Worm (Caenorhabditis elegans) whole organism, L1 larva: ENCODE measurements around the gene erd-2.2.

ENCODE experiments used
- efl-1 ChIP-seq, 4 experiments: fragments of 150-350 bp; optimal IDR thresholded peaks in 3 of 4; peaks in 1 of 4; 1 replicate in 1 of 4; 2 replicates in 3 of 4; lab custom pipeline; 2014; ENCODE audit warnings: missing biosample characterization in 2 of 4, missing genetic modification characterization in 2 of 4, missing genetic modification reagents in 2 of 4
- nhr-11 ChIP-seq: fragments of 150-350 bp; optimal IDR thresholded peaks from 2 replicates; lab custom pipeline; 2014; ENCODE audit warnings: missing biosample characterization, missing genetic modification characterization
- nhr-20 ChIP-seq: sonication (generic microtip); optimal IDR thresholded peaks from 2 replicates; lab custom pipeline; 2016; ENCODE audit warnings: mild to moderate bottlenecking, missing genetic modification characterization, missing compliant biosample characterization
- nhr-237 ChIP-seq: fragments of 150-350 bp; optimal IDR thresholded peaks from 2 replicates; lab custom pipeline; 2014; ENCODE audit warnings: missing biosample characterization, missing genetic modification characterization

ce11 chrIII:5879291-5879968 is 27.4 kb upstream of the erd-2.2 start, which contains the start of gene hpo-10:
- TF ChIP-seq nhr-11 (tag; lab: Kevin White, UChicago): no peak
- TF ChIP-seq efl-1 (optimal IDR thresholded peaks at IDR 0.05; lab: Kevin White, UChicago): peak; percentile 27 to 28
- peak; percentile 32 to 95 for TF ChIP-seq efl-1 (GFP tag; optimal IDR thresholded peaks at IDR 0.05 in 1 of 2; lab: Kevin White, UChicago)
- TF ChIP-seq nhr-20 (tag; lab: Kevin White, UChicago): no peak
- no peak for TF ChIP-seq nhr-237 (tag; lab: Kevin White, UChicago)
